Fruit fly (Drosophila melanogaster) whole organism, pupa: ENCODE data around the gene CG7692.

Experiments used
- CG8159 ChIP-seq: fragments of 200-800 bp; sonication (Bioruptor generic); optimal IDR thresholded peaks from 3 replicates; lab custom pipeline; 2018; ENCODE audit warnings: missing biosample characterization, mild to moderate bottlenecking, missing genetic modification characterization, moderate library complexity
- D1 ChIP-seq: fragments of 200-800 bp; sonication (Bioruptor generic); optimal IDR thresholded peaks from 2 replicates; lab custom pipeline; 2018; ENCODE audit warnings: missing biosample characterization, mild to moderate bottlenecking, missing genetic modification characterization, moderate library complexity

Gene CG7692

dm6 chr3L:17407073-17407472 lies 55.5 kb downstream of the CG7692 start:
- TF ChIP-seq CG8159 (tag; lab: Kevin White, UChicago) (no peak), D1 (tag; lab: Kevin White, UChicago) (peak; percentile 77)
